Worm (Caenorhabditis elegans): ENCODE data around the gene F11C1.4.

DNA sequence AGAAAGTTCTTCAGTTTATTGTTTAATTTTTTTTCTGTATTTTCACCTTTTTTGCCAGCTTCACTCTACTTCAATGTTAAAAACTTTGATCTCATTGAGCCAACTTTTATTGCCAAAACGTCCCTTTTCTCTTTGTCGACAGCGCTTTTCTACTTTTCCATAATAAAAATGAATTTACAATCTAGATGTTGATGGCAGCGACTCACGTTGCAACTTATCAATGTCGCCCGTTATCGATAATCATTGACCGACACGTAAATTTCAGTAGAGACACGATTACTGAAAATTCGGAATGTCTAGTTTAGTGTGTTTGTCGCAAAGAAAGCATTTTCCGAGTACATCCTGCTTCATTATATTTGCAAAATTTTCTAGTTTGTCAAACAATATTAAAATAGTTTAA lies 2.9 kb downstream of the F11C1.4 start:
- TF ChIP-seq zfh-2 (GFP tag; conservative IDR thresholded peaks at IDR 0.05) (no peak), fkh-3 (tag; optimal IDR thresholded peaks at IDR 0.05) (no peak), nhr-120 (GFP tag; IDR thresholded peaks at IDR 0.05) (no peak), ztf-6 (GFP tag; IDR thresholded peaks at IDR 0.05) (no peak), hrde-1 (tag; optimal IDR thresholded peaks at IDR 0.05; ENCODE audit: borderline replicate concordance) (no peak), unc-62 (GFP tag; optimal IDR thresholded peaks at IDR 0.05) (no peak), aptf-3 (GFP tag; IDR thresholded peaks at IDR 0.05) (no peak)
